Fruit fly (Drosophila melanogaster): ENCODE data around the gene CG8852.

DNA sequence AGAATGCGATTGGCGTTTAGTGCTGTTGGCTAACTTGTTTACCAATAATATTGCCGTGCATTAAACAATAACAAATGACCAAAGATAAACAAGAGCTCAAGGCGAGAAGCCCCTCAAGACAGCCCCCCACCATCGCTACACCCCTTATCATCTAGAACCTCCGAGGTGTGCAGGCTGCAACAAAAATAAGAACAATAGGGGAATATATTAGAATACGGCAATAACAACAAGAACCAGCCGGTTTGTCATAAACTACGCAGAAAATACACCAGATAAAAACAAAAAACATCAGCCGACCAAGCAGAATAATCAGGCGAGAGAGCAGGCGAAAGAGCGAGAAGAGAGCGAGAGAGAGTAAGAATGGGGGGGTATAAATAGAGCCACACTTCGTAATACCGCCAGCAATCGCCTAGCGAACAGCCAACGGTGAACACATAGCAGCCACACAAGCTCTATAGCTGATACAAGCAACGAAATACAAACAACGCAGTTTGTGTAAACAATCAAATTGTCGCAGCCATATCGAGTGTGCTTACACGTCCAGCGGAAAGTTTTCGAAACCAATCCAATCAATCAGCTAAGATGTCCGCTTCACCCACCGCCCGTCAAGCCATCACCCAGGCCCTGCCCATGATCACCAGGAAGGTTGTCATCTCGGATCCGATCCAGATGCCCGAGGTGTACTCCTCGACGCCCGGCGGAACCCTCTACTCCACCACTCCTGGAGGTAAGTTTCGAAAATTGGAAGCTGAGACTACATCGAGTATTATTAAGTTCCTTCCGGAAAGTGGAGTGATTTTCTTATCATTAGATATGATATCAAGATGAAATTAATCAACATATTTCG is 46.7 kb upstream of the CG8852 start, which contains the start of gene Thor:
- TF ChIP-seq CTCF (optimal IDR thresholded peaks at IDR 0.05) (no peak), CG8478 (optimal IDR thresholded peaks at IDR 0.05) (no peak)
